Worm (Caenorhabditis elegans): ENCODE measurements around the gene moc-1.

moc-1 gene

DNA sequence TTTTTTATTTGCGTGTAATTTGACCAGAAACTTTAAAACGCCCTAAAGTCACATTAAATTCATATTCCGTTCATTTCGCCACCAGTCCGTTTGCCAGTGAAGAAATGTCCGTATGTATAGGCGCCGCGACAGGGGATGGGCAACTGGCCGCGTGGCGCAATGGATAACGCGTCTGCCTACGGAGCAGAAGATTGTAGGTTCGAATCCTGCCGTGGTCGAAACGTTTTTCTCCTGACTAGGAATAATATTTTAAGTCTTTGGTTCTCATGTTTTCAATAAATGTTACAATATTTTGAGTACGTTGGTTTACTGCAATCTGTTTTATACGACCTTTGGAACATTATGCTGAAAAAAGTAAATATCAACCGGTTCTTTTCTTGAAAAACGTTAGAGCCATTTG is 6.6 kb upstream of the moc-1 start (continued):
- peak; percentile 59 for TF ChIP-seq hlh-11 (tag; optimal IDR thresholded peaks at IDR 0.05)
- peak; percentile 64 for TF ChIP-seq rbr-2 (tag; optimal IDR thresholded peaks at IDR 0.05)
- peak; percentile 77; the same call in 1 of the 2 replicates for TF ChIP-seq ctbp-1 (GFP tag; IDR thresholded peaks at IDR 0.05)
- peak; percentile 79 for TF ChIP-seq nhr-102 (tag; optimal IDR thresholded peaks at IDR 0.05)
- no peak for TF ChIP-seq nhr-237 (tag; optimal IDR thresholded peaks at IDR 0.05)
- TF ChIP-seq unc-130 (GFP tag; optimal IDR thresholded peaks at IDR 0.05) = peak; percentile 47
- peak; percentile 55 for TF ChIP-seq Y5F2A.4 (GFP tag; optimal IDR thresholded peaks at IDR 0.05)
- no peak for TF ChIP-seq mxl-2 (GFP tag; conservative IDR thresholded peaks at IDR 0.05)
- peak; percentile 59 for TF ChIP-seq spr-3 (GFP tag; optimal IDR thresholded peaks at IDR 0.05)
- TF ChIP-seq nhr-111 (GFP tag; optimal IDR thresholded peaks at IDR 0.05) = peak; percentile 76
- peak; percentile 85 for TF ChIP-seq lir-3 (tag; optimal IDR thresholded peaks at IDR 0.05)
- peak; percentile 99 for TF ChIP-seq aha-1 (tag)
- TF ChIP-seq ztf-7 (tag; optimal IDR thresholded peaks at IDR 0.05) = peak; percentile 57
- TF ChIP-seq R02D3.7 (tag; optimal IDR thresholded peaks at IDR 0.05) = no peak
- TF ChIP-seq tra-1 (GFP tag; IDR thresholded peaks at IDR 0.05) = peak; percentile 84
- TF ChIP-seq sdz-12 (GFP tag; optimal IDR thresholded peaks at IDR 0.05) = peak; percentile 84
- TF ChIP-seq madf-9 (GFP tag; conservative IDR thresholded peaks at IDR 0.05) = peak; percentile 78
- TF ChIP-seq dmd-6 (GFP tag; IDR thresholded peaks at IDR 0.05) = peak; percentile 68
- peak; percentile 77 for TF ChIP-seq lin-38 (GFP tag; IDR thresholded peaks at IDR 0.05)
- peak; percentile 25 for TF ChIP-seq fkh-10 (GFP tag; optimal IDR thresholded peaks at IDR 0.05)
- peak; percentile 90 for TF ChIP-seq lim-7 (GFP tag; IDR thresholded peaks at IDR 0.05)
- no peak for TF ChIP-seq pqm-1 (tag; optimal IDR thresholded peaks at IDR 0.05)
- TF ChIP-seq dmd-9 (GFP tag; IDR thresholded peaks at IDR 0.05) = peak; percentile 84
- peak; percentile 69 for TF ChIP-seq hlh-30 (tag; optimal IDR thresholded peaks at IDR 0.05; ENCODE audit: insufficient read depth)
- peak; percentile 30 for TF ChIP-seq F49E8.2 (tag; optimal IDR thresholded peaks at IDR 0.05; ENCODE audit: borderline replicate concordance)
- TF ChIP-seq lin-29 (GFP tag; IDR thresholded peaks at IDR 0.05) = 0 out of 2 replicates have a peak, but pooled peaks have one; percentile 63
- peak; percentile 94 for TF ChIP-seq egl-43 (GFP tag; IDR thresholded peaks at IDR 0.05)
- TF ChIP-seq T20F7.1 (GFP tag; optimal IDR thresholded peaks at IDR 0.05) = no peak
- peak; percentile 58 for TF ChIP-seq mep-1 (tag; optimal IDR thresholded peaks at IDR 0.05)
- peak; percentile 79 for TF ChIP-seq mes-2 (tag; optimal IDR thresholded peaks at IDR 0.05; ENCODE audit: poor library complexity, severe bottlenecking)
- peak; percentile 26; the same call in 1 of the 2 replicates for TF ChIP-seq set-16 (GFP tag; IDR thresholded peaks at IDR 0.05)
- TF ChIP-seq hif-1 (tag; optimal IDR thresholded peaks at IDR 0.05) = peak in 1 of 2 experiments; percentile 6
- no peak for TF ChIP-seq zip-2 (tag; optimal IDR thresholded peaks at IDR 0.05)
- peak; percentile 58; the same call in 1 of the 2 replicates for TF ChIP-seq nhr-41 (GFP tag; IDR thresholded peaks at IDR 0.05)
- TF ChIP-seq arid-1 (GFP tag; conservative IDR thresholded peaks at IDR 0.05) = peak; percentile 90
- peak; percentile 76 for TF ChIP-seq D1046.2 (GFP tag; IDR thresholded peaks at IDR 0.05)
- peak; percentile 84 for TF ChIP-seq hmg-1.1 (GFP tag; IDR thresholded peaks at IDR 0.05)
- TF ChIP-seq zag-1 (tag; optimal IDR thresholded peaks at IDR 0.05) = no peak
- TF ChIP-seq nhr-42 (GFP tag; IDR thresholded peaks at IDR 0.05) = peak; percentile 68; the same call in 1 of the 2 replicates
- TF ChIP-seq ZK546.5 (tag; optimal IDR thresholded peaks at IDR 0.05) = no peak
- TF ChIP-seq nhr-48 (tag; optimal IDR thresholded peaks at IDR 0.05) = peak; percentile 64
- TF ChIP-seq nhr-10 (tag; optimal IDR thresholded peaks at IDR 0.05) = no peak
- TF ChIP-seq ceh-44 (GFP tag; IDR thresholded peaks at IDR 0.05) = peak; percentile 80
- TF ChIP-seq F10B5.3 (tag; optimal IDR thresholded peaks at IDR 0.05) = peak; percentile 70
- no peak for TF ChIP-seq jun-1 (tag; optimal IDR thresholded peaks at IDR 0.05)
- TF ChIP-seq Y105C5A.15 (GFP tag; IDR thresholded peaks at IDR 0.05) = peak; percentile 79; the same call in 1 of the 2 replicates
- TF ChIP-seq unc-62 (GFP tag; optimal IDR thresholded peaks at IDR 0.05 in 1 of 2) = peak in 1 of 2 experiments; percentile 67
- TF ChIP-seq unc-62 (tag; optimal IDR thresholded peaks at IDR 0.05) = no peak
- TF ChIP-seq tag-97 (GFP tag; IDR thresholded peaks at IDR 0.05) = no peak
- no peak for TF ChIP-seq nhr-77 (tag; optimal IDR thresholded peaks at IDR 0.05)
- no peak for TF ChIP-seq mdl-1 (tag; optimal IDR thresholded peaks at IDR 0.05)

Measured in whole organism, L4 larva.